Fruit fly (Drosophila melanogaster) whole organism, embryonic: Measurements from ENCODE around the gene Dhc36C.

Experiments
- Abd-B ChIP-seq: fragments of 200-800 bp; sonication (Bioruptor generic); optimal IDR thresholded peaks from 2 replicates; lab custom pipeline; 2018; ENCODE audit warnings: missing biosample characterization, mild to moderate bottlenecking, missing genetic modification characterization, moderate library complexity
- Adf1 ChIP-seq: fragments of 200-800 bp; sonication (Bioruptor generic); IDR thresholded peaks from 2 replicates; pipeline ENCODE4 v1.3.6; 2022; ENCODE audit warnings: missing biosample characterization, missing genetic modification characterization
- BEAF-32 ChIP-seq: fragments of 200-800 bp; sonication (Bioruptor generic); optimal IDR thresholded peaks from 3 replicates; lab custom pipeline; 2017; ENCODE audit warnings: missing biosample characterization, missing genetic modification characterization, mild to moderate bottlenecking, moderate library complexity, missing genetic modification reagents
- CG10321 ChIP-seq: fragments of 200-800 bp; sonication (Bioruptor generic); IDR thresholded peaks from 2 replicates; pipeline ENCODE4 v1.3.6; 2022; ENCODE audit warnings: missing biosample characterization, missing genetic modification characterization
- CG12104 ChIP-seq: fragments of 200-800 bp; sonication (Bioruptor generic); optimal IDR thresholded peaks from 3 replicates; lab custom pipeline; 2016; ENCODE audit warnings: missing biosample characterization, missing genetic modification characterization
- CG12219 ChIP-seq: fragments of 200-800 bp; sonication (Bioruptor generic); optimal IDR thresholded peaks from 3 replicates; lab custom pipeline; 2018; ENCODE audit warnings: missing biosample characterization, mild to moderate bottlenecking, missing genetic modification characterization
- CG16815 ChIP-seq: fragments of 200-800 bp; sonication (Bioruptor generic); optimal IDR thresholded peaks from 3 replicates; lab custom pipeline; 2017; ENCODE audit warnings: missing biosample characterization, mild to moderate bottlenecking, missing genetic modification characterization
- CG17385 ChIP-seq: fragments of 200-800 bp; sonication (Bioruptor generic); optimal IDR thresholded peaks from 3 replicates; lab custom pipeline; 2018; ENCODE audit warnings: missing biosample characterization, mild to moderate bottlenecking, missing genetic modification characterization
- CG17829 ChIP-seq: fragments of 200-800 bp; optimal IDR thresholded peaks from 2 replicates; lab custom pipeline; 2019; ENCODE audit warnings: missing biosample characterization, mild to moderate bottlenecking, missing genetic modification characterization, moderate library complexity
- CG17912 ChIP-seq: fragments of 200-800 bp; sonication (Bioruptor generic); optimal IDR thresholded peaks from 2 replicates; lab custom pipeline; 2018; ENCODE audit warnings: missing biosample characterization, mild to moderate bottlenecking, missing genetic modification characterization
- CG18619 ChIP-seq: fragments of 200-800 bp; sonication (Bioruptor generic); optimal IDR thresholded peaks from 3 replicates; lab custom pipeline; 2017; ENCODE audit warnings: missing biosample characterization, mild to moderate bottlenecking, missing genetic modification characterization
- CG2116 ChIP-seq: fragments of 200-800 bp; sonication (Bioruptor generic); optimal IDR thresholded peaks from 3 replicates; lab custom pipeline; 2018; ENCODE audit warnings: missing biosample characterization, mild to moderate bottlenecking, missing genetic modification characterization
- CG2199 ChIP-seq: fragments of 200-800 bp; sonication (Bioruptor generic); IDR thresholded peaks from 3 replicates; pipeline ENCODE4 v1.3.6; 2022; ENCODE audit warnings: missing biosample characterization, missing genetic modification characterization
- CG3281 ChIP-seq: fragments of 200-800 bp; sonication (Bioruptor generic); optimal IDR thresholded peaks from 3 replicates; lab custom pipeline; 2017; ENCODE audit warnings: missing biosample characterization, mild to moderate bottlenecking, missing genetic modification characterization
- CG6254 ChIP-seq: fragments of 200-800 bp; sonication (Bioruptor generic); optimal IDR thresholded peaks from 3 replicates; lab custom pipeline; 2017; ENCODE audit warnings: mild to moderate bottlenecking, missing biosample characterization, missing genetic modification reagents, missing genetic modification characterization
- CG6654 ChIP-seq: fragments of 200-800 bp; sonication (Bioruptor generic); optimal IDR thresholded peaks from 2 replicates; lab custom pipeline; 2017; ENCODE audit warnings: missing biosample characterization, mild to moderate bottlenecking, missing genetic modification characterization
- CG7357 ChIP-seq: fragments of 200-800 bp; sonication (Bioruptor generic); IDR thresholded peaks from 3 replicates; pipeline ENCODE4 v1.3.6; 2022; ENCODE audit warnings: missing biosample characterization, missing genetic modification characterization
- CG7786 ChIP-seq: fragments of 200-800 bp; sonication (Bioruptor generic); optimal IDR thresholded peaks from 2 replicates; lab custom pipeline; 2016; ENCODE audit warnings: missing biosample characterization, missing genetic modification characterization
- CG8944 ChIP-seq: fragments of 200-800 bp; sonication (Bioruptor generic); optimal IDR thresholded peaks from 3 replicates; lab custom pipeline; 2016; ENCODE audit warnings: missing biosample characterization, missing genetic modification characterization
- Chrac-16 ChIP-seq: fragments of 200-800 bp; sonication (Bioruptor generic); optimal IDR thresholded peaks from 3 replicates; lab custom pipeline; 2016; ENCODE audit warnings: missing biosample characterization, missing genetic modification characterization
- CoRest ChIP-seq: fragments of 200-800 bp; sonication (Bioruptor generic); optimal IDR thresholded peaks from 3 replicates; lab custom pipeline; 2018; ENCODE audit warnings: missing biosample characterization, mild to moderate bottlenecking, missing genetic modification characterization, moderate library complexity
- Elba2 ChIP-seq: fragments of 200-800 bp; sonication (Bioruptor generic); optimal IDR thresholded peaks from 3 replicates; lab custom pipeline; 2016; ENCODE audit warnings: missing biosample characterization, missing genetic modification characterization
- Ets97D ChIP-seq: fragments of 200-800 bp; sonication (Bioruptor generic); optimal IDR thresholded peaks from 3 replicates; lab custom pipeline; 2016; ENCODE audit warnings: missing biosample characterization, missing genetic modification characterization
- Hey ChIP-seq: fragments of 200-800 bp; sonication (Bioruptor generic); optimal IDR thresholded peaks from 3 replicates; lab custom pipeline; 2018; ENCODE audit warnings: missing biosample characterization, mild to moderate bottlenecking, missing genetic modification characterization
- Hr51 ChIP-seq, 2 experiments: fragments of 200-800 bp; sonication (Bioruptor generic); optimal IDR thresholded peaks; 2 replicates in 1 of 2; 3 replicates in 1 of 2; lab custom pipeline; 2016 to 2018; ENCODE audit warnings: missing biosample characterization in 2 of 2, missing genetic modification characterization in 2 of 2, mild to moderate bottlenecking in 1 of 2, moderate library complexity in 1 of 2
- Jarid2 ChIP-seq: fragments of 200-800 bp; sonication (Bioruptor generic); optimal IDR thresholded peaks from 3 replicates; lab custom pipeline; 2017; ENCODE audit warnings: mild to moderate bottlenecking, missing biosample characterization, missing genetic modification reagents, missing genetic modification characterization
- Meics ChIP-seq: fragments of 200-800 bp; sonication (Bioruptor generic); optimal IDR thresholded peaks from 2 replicates; lab custom pipeline; 2017; ENCODE audit warnings: missing biosample characterization, mild to moderate bottlenecking, missing genetic modification characterization
- Optix ChIP-seq: fragments of 200-800 bp; sonication (Bioruptor generic); IDR thresholded peaks from 3 replicates; pipeline ENCODE4 v1.3.6; 2022; ENCODE audit warnings: missing biosample characterization, missing genetic modification characterization
- PHDP ChIP-seq: fragments of 200-800 bp; sonication (Bioruptor generic); optimal IDR thresholded peaks from 3 replicates; lab custom pipeline; 2018; ENCODE audit warnings: missing biosample characterization, mild to moderate bottlenecking, missing genetic modification characterization, moderate library complexity
- Rx ChIP-seq: fragments of 200-800 bp; sonication (Bioruptor generic); IDR thresholded peaks from 2 replicates; pipeline ENCODE4 v1.3.6; 2022; ENCODE audit warnings: missing biosample characterization, missing genetic modification characterization
- Trl ChIP-seq, 3 experiments: fragments of >200 bp in 2 of 3; fragments of 200-800 bp in 1 of 3; sonication (Bioruptor generic) in 1 of 3; optimal IDR thresholded peaks; 2 replicates in 1 of 3; 3 replicates in 2 of 3; lab custom pipeline; 2016 to 2017; ENCODE audit warnings: missing biosample characterization in 1 of 3, missing genetic modification characterization in 1 of 3
- ap ChIP-seq: fragments of 200-800 bp; sonication (Bioruptor generic); IDR thresholded peaks from 2 replicates; pipeline ENCODE4 v1.3.6; 2022; ENCODE audit warnings: missing biosample characterization, missing genetic modification characterization
- ase ChIP-seq: fragments of 200-800 bp; sonication (Bioruptor generic); IDR thresholded peaks from 3 replicates; pipeline ENCODE4 v1.3.6; 2022; ENCODE audit warnings: missing biosample characterization, missing genetic modification characterization
- bcd ChIP-seq: fragments of 200-800 bp; sonication (Bioruptor generic); optimal IDR thresholded peaks from 2 replicates; lab custom pipeline; 2017; ENCODE audit warnings: missing biosample characterization, mild to moderate bottlenecking, missing genetic modification characterization
- crc ChIP-seq: fragments of 200-800 bp; sonication (Bioruptor generic); optimal IDR thresholded peaks from 2 replicates; lab custom pipeline; 2016; ENCODE audit warnings: missing biosample characterization, missing genetic modification characterization
- gcm2 ChIP-seq: fragments of 200-800 bp; sonication (Bioruptor generic); optimal IDR thresholded peaks from 2 replicates; lab custom pipeline; 2016; ENCODE audit warnings: missing biosample characterization, missing genetic modification characterization
- gt ChIP-seq: fragments of 200-800 bp; sonication (Bioruptor generic); IDR thresholded peaks from 2 replicates; pipeline ENCODE4 v1.3.6; 2022; ENCODE audit warnings: missing biosample characterization, missing genetic modification characterization
- insv ChIP-seq, 2 experiments: fragments of 200-800 bp; sonication (Bioruptor generic); optimal IDR thresholded peaks; 3 replicates each; lab custom pipeline; 2016 to 2018; ENCODE audit warnings: missing biosample characterization in 2 of 2, missing genetic modification characterization in 2 of 2
- jigr1 ChIP-seq: fragments of 200-800 bp; sonication (Bioruptor generic); IDR thresholded peaks from 3 replicates; pipeline ENCODE4 v1.3.6; 2022; ENCODE audit warnings: missing biosample characterization, missing genetic modification characterization
- kay ChIP-seq: fragments of 200-800 bp; sonication (Bioruptor generic); optimal IDR thresholded peaks from 2 replicates; lab custom pipeline; 2016; ENCODE audit warnings: missing biosample characterization, missing genetic modification characterization
- nom ChIP-seq: fragments of 200-800 bp; sonication (Bioruptor generic); optimal IDR thresholded peaks from 2 replicates; lab custom pipeline; 2017; ENCODE audit warnings: missing biosample characterization, missing genetic modification characterization, mild to moderate bottlenecking, moderate library complexity, missing genetic modification reagents
- pum ChIP-seq: fragments of 200-800 bp; sonication (Bioruptor generic); optimal IDR thresholded peaks from 2 replicates; lab custom pipeline; 2016; ENCODE audit warnings: missing biosample characterization, missing genetic modification characterization
- rib ChIP-seq: fragments of 200-800 bp; sonication (Bioruptor generic); IDR thresholded peaks from 2 replicates; pipeline ENCODE4 v1.3.6; 2022; ENCODE audit warnings: missing biosample characterization, missing genetic modification characterization
- sc ChIP-seq, 3 experiments: fragments of >200 bp in 2 of 3; fragments of 200-800 bp in 1 of 3; sonication (Bioruptor generic) in 1 of 3; optimal IDR thresholded peaks; 2 replicates in 2 of 3; 3 replicates in 1 of 3; lab custom pipeline; 2017; ENCODE audit warnings: mild to moderate bottlenecking in 1 of 3, missing biosample characterization in 1 of 3, missing genetic modification characterization in 1 of 3, missing genetic modification reagents in 1 of 3
- scrt ChIP-seq: fragments of 200-800 bp; sonication (Bioruptor generic); optimal IDR thresholded peaks from 2 replicates; lab custom pipeline; 2018; ENCODE audit warnings: missing biosample characterization, mild to moderate bottlenecking, missing genetic modification characterization, moderate library complexity
- sens ChIP-seq: fragments of 200-800 bp; sonication (Bioruptor generic); peaks from one replicate; lab custom pipeline; 2016; ENCODE audit warnings: missing biosample characterization, missing genetic modification characterization
- sr ChIP-seq: fragments of 200-800 bp; sonication (Bioruptor generic); IDR thresholded peaks from 3 replicates; pipeline ENCODE4 v1.3.6; 2022; ENCODE audit warnings: missing biosample characterization, missing genetic modification characterization
- ssp ChIP-seq: fragments of 200-800 bp; sonication (Bioruptor generic); IDR thresholded peaks from 2 replicates; pipeline ENCODE4 v1.3.6; 2022; ENCODE audit warnings: missing biosample characterization, missing genetic modification characterization
- twi ChIP-seq: fragments of 200-800 bp; optimal IDR thresholded peaks from 2 replicates; lab custom pipeline; 2019; ENCODE audit warnings: missing biosample characterization, mild to moderate bottlenecking, missing genetic modification characterization, moderate library complexity
- zen2 ChIP-seq: fragments of 200-800 bp; sonication (Bioruptor generic); IDR thresholded peaks from 3 replicates; pipeline ENCODE4 v1.3.6; 2022; ENCODE audit warnings: missing biosample characterization, missing genetic modification characterization; ENCODE audit not compliant: partially characterized antibody

Gene Dhc36C

dm6 chr2L:17484174-17484573 is 17.0 kb upstream of the Dhc36C start, which contains the start of the genes GCS2beta and CG5131 (continued):
- TF ChIP-seq CG2199 (GFP tag; lab: Robert Waterston, UW) (peak; percentile 86), scrt (GFP tag; lab: Kevin White, UChicago) (peak; percentile 74), Jarid2 (peak; percentile 67), kay (GFP tag; lab: Kevin White, UChicago) (peak; percentile 91), ap (peak; percentile 85), Meics (peak; percentile 91), sr (GFP tag; lab: Robert Waterston, UW) (peak; percentile 38; the same call in 1 of the 3 replicates), sc (optimal IDR thresholded peaks at IDR 0.05; lab: Kevin White, UChicago) (no peak), sc (GFP tag; optimal IDR thresholded peaks at IDR 0.05; lab: Kevin White, UChicago) (peak; percentile 72), CG12104 (GFP tag; lab: Kevin White, UChicago) (peak; percentile 88), rib (GFP tag; lab: Robert Waterston, UW) (peak; percentile 92), gt (peak; percentile 75), pum (peak; percentile 97), CG2116 (GFP tag; lab: Kevin White, UChicago) (peak; percentile 90), zen2 (peak; percentile 74; the same call in 2 of the 3 replicates), Trl (optimal IDR thresholded peaks at IDR 0.05; lab: Kevin White, UChicago) (no peak), Trl (GFP tag; optimal IDR thresholded peaks at IDR 0.05; lab: Kevin White, UChicago) (peak; percentile 98), CG6254 (GFP tag; lab: Kevin White, UChicago) (peak; percentile 71), CG6654 (GFP tag; lab: Kevin White, UChicago) (peak; percentile 72), Adf1 (GFP tag; lab: Robert Waterston, UW) (peak; percentile 74), CG17912 (peak; percentile 49), CG17829 (tag; lab: Kevin White, UChicago) (peak; percentile 88), CG16815 (GFP tag; lab: Kevin White, UChicago) (peak; percentile 91), Hr51 (GFP tag; optimal IDR thresholded peaks at IDR 0.05; lab: Kevin White, UChicago) (peak; percentile 90 to 95), Abd-B (GFP tag; lab: Kevin White, UChicago) (peak; percentile 98), CG18619 (GFP tag; lab: Kevin White, UChicago) (peak; percentile 88), Hey (tag; lab: Kevin White, UChicago) (peak; percentile 60), CG7786 (GFP tag; lab: Kevin White, UChicago) (peak; percentile 98), ase (GFP tag; lab: Robert Waterston, UW) (peak; percentile 92), BEAF-32 (GFP tag; lab: Kevin White, UChicago) (peak; percentile 95), Chrac-16 (GFP tag; lab: Kevin White, UChicago) (peak; percentile 96), CoRest (tag; lab: Kevin White, UChicago) (peak; percentile 93), sens (GFP tag; lab: Kevin White, UChicago) (peak; percentile 99), crc (GFP tag; lab: Kevin White, UChicago) (peak; percentile 92), CG7357 (peak; percentile 87), CG10321 (peak; percentile 66), Ets97D (GFP tag; lab: Kevin White, UChicago) (peak; percentile 92), Rx (GFP tag; lab: Robert Waterston, UW) (peak; percentile 94), Optix (GFP tag; lab: Robert Waterston, UW) (peak; percentile 94), Elba2 (peak; percentile 72), CG17385 (GFP tag; lab: Kevin White, UChicago) (peak; percentile 78), CG3281 (GFP tag; lab: Kevin White, UChicago) (peak; percentile 89), ssp (peak; percentile 86), nom (GFP tag; lab: Kevin White, UChicago) (no peak), jigr1 (GFP tag; lab: Robert Waterston, UW) (peak; percentile 81), insv (GFP tag; optimal IDR thresholded peaks at IDR 0.05; lab: Kevin White, UChicago) (peak in 1 of 2 experiments; percentile 39), CG8944 (GFP tag; lab: Kevin White, UChicago) (peak; percentile 97), PHDP (tag; lab: Kevin White, UChicago) (peak; percentile 92), CG12219 (GFP tag; lab: Kevin White, UChicago) (peak; percentile 81), twi (tag; lab: Kevin White, UChicago) (peak; percentile 79), bcd (peak; percentile 93), gcm2 (GFP tag; lab: Kevin White, UChicago) (peak; percentile 73)
